Fruit fly (Drosophila melanogaster): ENCODE measurements around the gene CG33985.

Gene CG33985

DNA sequence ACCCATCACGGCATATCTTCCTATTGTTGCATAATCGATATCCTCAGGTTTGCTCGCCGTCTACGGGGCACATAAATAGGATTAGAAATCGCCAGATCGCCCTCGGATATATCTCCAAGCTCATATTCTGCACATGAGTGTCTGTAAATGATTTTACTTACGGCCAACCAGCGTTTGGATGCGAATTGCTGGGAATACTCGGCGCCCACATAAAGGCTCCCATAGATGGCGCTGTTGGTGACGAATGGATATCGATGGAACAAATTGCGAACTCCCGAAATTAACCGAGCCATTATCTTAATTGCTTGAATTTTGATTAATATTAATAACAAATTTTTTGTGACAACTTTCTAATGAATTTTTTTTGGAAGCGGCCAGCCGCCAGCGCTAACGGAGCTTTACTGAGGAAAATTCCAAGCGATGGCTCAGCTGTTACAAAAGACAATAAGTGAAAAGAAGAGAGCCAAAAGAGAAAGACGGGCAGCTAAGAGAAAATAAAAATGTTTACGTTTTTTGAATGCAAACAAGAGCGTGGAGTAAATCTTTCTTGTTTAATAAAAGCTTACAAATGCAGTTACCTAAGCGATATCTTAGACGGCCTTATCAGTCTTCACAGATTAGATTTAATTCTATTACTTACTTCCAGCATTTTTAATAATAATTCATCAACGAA, 31.9 kb downstream of the CG33985 start (continued):
- TF ChIP-seq sisA (GFP tag; IDR thresholded peaks at IDR 0.05) = no peak
- no peak for TF ChIP-seq odd (GFP tag; optimal IDR thresholded peaks at IDR 0.05)
- no peak for TF ChIP-seq nerfin-2 (GFP tag; IDR thresholded peaks at IDR 0.05; ENCODE audit: partially characterized antibody)
- TF ChIP-seq jigr1 (GFP tag; IDR thresholded peaks at IDR 0.05) = no peak
- TF ChIP-seq CG11695 (GFP tag; IDR thresholded peaks at IDR 0.05) = no peak
- TF ChIP-seq CG4707 (GFP tag; optimal IDR thresholded peaks at IDR 0.05) = peak; percentile 1
- TF ChIP-seq CkIIα-i1 (GFP tag; IDR thresholded peaks at IDR 0.05) = no peak
- TF ChIP-seq CG6654 (GFP tag; optimal IDR thresholded peaks at IDR 0.05) = no peak
- no peak for TF ChIP-seq tap (tag; optimal IDR thresholded peaks at IDR 0.05)
- TF ChIP-seq CG8478 (optimal IDR thresholded peaks at IDR 0.05) = no peak
- no peak for TF ChIP-seq crp (GFP tag; optimal IDR thresholded peaks at IDR 0.05)
- TF ChIP-seq gfzf (GFP tag; optimal IDR thresholded peaks at IDR 0.05) = no peak
- no peak for TF ChIP-seq ewg (GFP tag; optimal IDR thresholded peaks at IDR 0.05)
- TF ChIP-seq Doc2 (GFP tag; IDR thresholded peaks at IDR 0.05) = no peak
- no peak for TF ChIP-seq stwl (tag; optimal IDR thresholded peaks at IDR 0.05)
- TF ChIP-seq CG9609 (GFP tag; optimal IDR thresholded peaks at IDR 0.05) = no peak
- TF ChIP-seq rib (GFP tag; IDR thresholded peaks at IDR 0.05) = no peak
- no peak for TF ChIP-seq CG12299 (tag; optimal IDR thresholded peaks at IDR 0.05)
- TF ChIP-seq CG3847 (GFP tag; IDR thresholded peaks at IDR 0.05) = no peak
- no peak for TF ChIP-seq CG42726 (GFP tag; IDR thresholded peaks at IDR 0.05; ENCODE audit: partially characterized antibody)
- no peak for TF ChIP-seq CG9215 (GFP tag; IDR thresholded peaks at IDR 0.05)
- no peak for TF ChIP-seq CG2116 (GFP tag; optimal IDR thresholded peaks at IDR 0.05)
- no peak for TF ChIP-seq Dad (GFP tag; optimal IDR thresholded peaks at IDR 0.05)
- TF ChIP-seq HmgZ (tag; optimal IDR thresholded peaks at IDR 0.05) = no peak
- TF ChIP-seq CG3065 (GFP tag; optimal IDR thresholded peaks at IDR 0.05) = no peak
- no peak for TF ChIP-seq so (GFP tag; IDR thresholded peaks at IDR 0.05)
- no peak for TF ChIP-seq CG5953 (GFP tag; IDR thresholded peaks at IDR 0.05)
- peak; percentile 21 for TF ChIP-seq exex (tag; optimal IDR thresholded peaks at IDR 0.05)
- TF ChIP-seq vfl (GFP tag; optimal IDR thresholded peaks at IDR 0.05) = no peak
- no peak for TF ChIP-seq sima (GFP tag; optimal IDR thresholded peaks at IDR 0.05)
- no peak for TF ChIP-seq luna (GFP tag; optimal IDR thresholded peaks at IDR 0.05)
- TF ChIP-seq her (GFP tag; optimal IDR thresholded peaks at IDR 0.05) = no peak
- TF ChIP-seq wor (GFP tag; IDR thresholded peaks at IDR 0.05) = no peak
- TF ChIP-seq CG17359 (tag; optimal IDR thresholded peaks at IDR 0.05) = no peak
- no peak for TF ChIP-seq ind (GFP tag; optimal IDR thresholded peaks at IDR 0.05)
- no peak for TF ChIP-seq CG8281 (tag; optimal IDR thresholded peaks at IDR 0.05)
- no peak for TF ChIP-seq CG30403 (GFP tag; optimal IDR thresholded peaks at IDR 0.05)
- TF ChIP-seq CG10431 (GFP tag; optimal IDR thresholded peaks at IDR 0.05) = peak; percentile 11
- TF ChIP-seq jing (GFP tag; optimal IDR thresholded peaks at IDR 0.05) = no peak
- peak; percentile 7 for TF ChIP-seq nerfin-1 (tag; optimal IDR thresholded peaks at IDR 0.05)
- TF ChIP-seq CG15073 (GFP tag; optimal IDR thresholded peaks at IDR 0.05) = no peak
- no peak for TF ChIP-seq CG14014 (GFP tag; IDR thresholded peaks at IDR 0.05)
- TF ChIP-seq CG8924 (tag; optimal IDR thresholded peaks at IDR 0.05) = no peak
- peak; percentile 20 for TF ChIP-seq CG15601 (tag; optimal IDR thresholded peaks at IDR 0.05)
- TF ChIP-seq kah (GFP tag; optimal IDR thresholded peaks at IDR 0.05) = peak; percentile 3
- no peak for TF ChIP-seq hb (GFP tag; IDR thresholded peaks at IDR 0.05; ENCODE audit: partially characterized antibody)
- TF ChIP-seq CG1024 (GFP tag; IDR thresholded peaks at IDR 0.05) = 0 out of 2 replicates have a peak, but pooled peaks have one; percentile 7
- peak; percentile 20 for TF ChIP-seq CG2678 (tag; optimal IDR thresholded peaks at IDR 0.05)
- TF ChIP-seq CG1647 (GFP tag; optimal IDR thresholded peaks at IDR 0.05) = no peak
- TF ChIP-seq Hand (GFP tag; optimal IDR thresholded peaks at IDR 0.05) = no peak
- no peak for TF ChIP-seq CG32772 (GFP tag; IDR thresholded peaks at IDR 0.05)

All from whole organism, embryonic.